Worm (Caenorhabditis elegans) whole organism, early embryonic: ENCODE data around the gene ifd-2.

ENCODE experiments used
- B0310.2 ChIP-seq: sonication (generic microtip); optimal IDR thresholded peaks from 2 replicates; lab custom pipeline; 2016; ENCODE audit warnings: mild to moderate bottlenecking, missing genetic modification characterization, missing compliant biosample characterization
- F13C5.2 ChIP-seq: sonication (generic microtip); optimal IDR thresholded peaks from 2 replicates; lab custom pipeline; 2017; ENCODE audit warnings: mild to moderate bottlenecking, missing genetic modification characterization, inconsistent platforms, missing compliant biosample characterization
- aly-1 ChIP-seq: sonication (generic microtip); optimal IDR thresholded peaks from 2 replicates; lab custom pipeline; 2016; ENCODE audit warnings: missing genetic modification characterization, missing compliant biosample characterization
- ama-1 ChIP-seq: fragments of 150-350 bp; optimal IDR thresholded peaks from 2 replicates; lab custom pipeline; 2014
- ceh-13 ChIP-seq: fragments of 200-800 bp; sonication (Bioruptor generic); optimal IDR thresholded peaks from 2 replicates; lab custom pipeline; 2018; ENCODE audit warnings: mild to moderate bottlenecking, missing genetic modification characterization, missing compliant biosample characterization
- ceh-36 ChIP-seq: sonication (generic microtip); optimal IDR thresholded peaks from 2 replicates; lab custom pipeline; 2016; ENCODE audit warnings: missing genetic modification characterization, inconsistent platforms, missing compliant biosample characterization
- ets-7 ChIP-seq: sonication (generic microtip); optimal IDR thresholded peaks from 2 replicates; lab custom pipeline; 2016; ENCODE audit warnings: missing genotype, missing genetic modification characterization, missing compliant biosample characterization
- flt-1 ChIP-seq: fragments of 200-800 bp; sonication (Bioruptor generic); IDR thresholded peaks from 2 replicates; pipeline ENCODE4 v1.3.6; 2022; ENCODE audit warnings: missing genetic modification characterization, missing compliant biosample characterization
- hmbx-1 ChIP-seq: sonication (generic microtip); optimal IDR thresholded peaks from 2 replicates; lab custom pipeline; 2016; ENCODE audit warnings: mild to moderate bottlenecking, missing genetic modification characterization, missing compliant biosample characterization
- hmg-4 ChIP-seq: fragments of 200-800 bp; sonication (Bioruptor generic); optimal IDR thresholded peaks from 2 replicates; lab custom pipeline; 2018; ENCODE audit warnings: mild to moderate bottlenecking, missing genetic modification characterization, missing compliant biosample characterization
- hnd-1 ChIP-seq: sonication (generic microtip); optimal IDR thresholded peaks from 2 replicates; lab custom pipeline; 2016; ENCODE audit warnings: missing genetic modification characterization, missing compliant biosample characterization
- pes-1 ChIP-seq: fragments of 200-800 bp; sonication (Bioruptor generic); IDR thresholded peaks from 2 replicates; pipeline ENCODE4 v1.3.6; 2022; ENCODE audit warnings: missing genetic modification reagents, missing genetic modification characterization, missing compliant biosample characterization
- scrt-1 ChIP-seq: fragments of 200-800 bp; sonication (Bioruptor generic); IDR thresholded peaks from 2 replicates; pipeline ENCODE4 v1.3.6; 2022; ENCODE audit warnings: missing genetic modification characterization, missing compliant biosample characterization
- sea-1 ChIP-seq: fragments of 200-800 bp; sonication (Bioruptor generic); conservative IDR thresholded peaks from 2 replicates; pipeline ENCODE4 v1.3.6; 2022; ENCODE audit warnings: missing genetic modification characterization, missing compliant biosample characterization
- tbx-11 ChIP-seq: fragments of 200-800 bp; sonication (Bioruptor generic); IDR thresholded peaks from 2 replicates; pipeline ENCODE4 v1.3.6; 2022; ENCODE audit warnings: missing genetic modification characterization, missing compliant biosample characterization
- tbx-37 ChIP-seq: fragments of 200-800 bp; sonication (Bioruptor generic); conservative IDR thresholded peaks from 2 replicates; pipeline ENCODE4 v1.3.6; 2022; ENCODE audit warnings: missing genetic modification reagents, missing genetic modification characterization, missing compliant biosample characterization
- tra-4 ChIP-seq: sonication (generic microtip); optimal IDR thresholded peaks from 2 replicates; lab custom pipeline; 2017; ENCODE audit warnings: missing genetic modification characterization, missing compliant biosample characterization

ifd-2 gene

ce11 chrX:851421-851820 lies 35.7 kb upstream of the ifd-2 start, which contains the start of gene igcm-1:
Gene igcm-1 (minus strand): TSS chrX:851521.
- no peak for TF ChIP-seq hmg-4 (GFP tag; lab: Kevin White, UChicago)
- no peak for TF ChIP-seq hnd-1 (tag; lab: Kevin White, UChicago)
- no peak for TF ChIP-seq F13C5.2 (tag; lab: Kevin White, UChicago)
- no peak for TF ChIP-seq pes-1
- no peak for TF ChIP-seq B0310.2 (tag; lab: Kevin White, UChicago)
- no peak for TF ChIP-seq sea-1
- no peak for TF ChIP-seq ama-1
- no peak for TF ChIP-seq flt-1 (GFP tag; lab: Robert Waterston, UW)
- no peak for TF ChIP-seq aly-1 (tag; lab: Kevin White, UChicago)
- TF ChIP-seq scrt-1 (GFP tag; lab: Robert Waterston, UW) = no peak
- no peak for TF ChIP-seq tbx-37 (GFP tag; lab: Robert Waterston, UW)
- no peak for TF ChIP-seq tbx-11 (GFP tag; lab: Robert Waterston, UW)

- TF ChIP-seq B0310.2 (tag; lab: Kevin White, UChicago) (no peak), F13C5.2 (tag; lab: Kevin White, UChicago) (no peak), scrt-1 (GFP tag; lab: Robert Waterston, UW) (no peak), ama-1 (no peak), hmg-4 (GFP tag; lab: Kevin White, UChicago) (no peak), tra-4 (no peak), tbx-37 (GFP tag; lab: Robert Waterston, UW) (no peak), pes-1 (no peak), flt-1 (GFP tag; lab: Robert Waterston, UW) (no peak), hnd-1 (tag; lab: Kevin White, UChicago) (no peak), aly-1 (tag; lab: Kevin White, UChicago) (no peak), sea-1 (no peak), ets-7 (tag; lab: Kevin White, UChicago) (no peak)
Measured at ce11 chrX:845443-845842, 29.7 kb upstream of the ifd-2 start.

DNA sequence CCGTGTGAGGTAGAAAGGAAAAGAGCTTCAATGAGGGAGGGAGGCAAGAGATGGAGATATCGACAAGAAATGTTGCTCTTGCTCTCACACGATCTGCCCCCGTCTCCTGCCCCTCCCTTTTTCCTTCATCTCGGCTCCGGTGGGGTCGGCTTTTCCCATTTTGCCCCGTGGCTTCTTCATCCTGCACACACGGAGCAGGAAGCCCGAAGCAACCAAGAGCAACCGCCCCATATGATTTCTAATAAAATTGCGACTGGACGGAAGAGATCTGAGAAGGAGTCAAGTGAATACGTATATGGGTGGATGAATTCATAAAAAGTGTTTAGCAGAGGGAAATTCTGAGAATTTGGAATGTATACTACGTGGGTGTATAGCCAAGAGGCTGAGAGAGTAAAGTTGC lies 28.9 kb upstream of the ifd-2 start:
- TF ChIP-seq hmg-4 (GFP tag; lab: Kevin White, UChicago) (no peak), hmbx-1 (tag; lab: Kevin White, UChicago) (no peak), ets-7 (tag; lab: Kevin White, UChicago) (no peak), ama-1 (no peak), hnd-1 (tag; lab: Kevin White, UChicago) (no peak), flt-1 (GFP tag; lab: Robert Waterston, UW) (no peak), B0310.2 (tag; lab: Kevin White, UChicago) (no peak), ceh-13 (GFP tag; lab: Kevin White, UChicago) (no peak), ceh-36 (tag; lab: Kevin White, UChicago) (no peak), tbx-11 (GFP tag; lab: Robert Waterston, UW) (no peak), aly-1 (tag; lab: Kevin White, UChicago) (no peak), tra-4 (no peak), tbx-37 (GFP tag; lab: Robert Waterston, UW) (no peak), scrt-1 (GFP tag; lab: Robert Waterston, UW) (no peak), pes-1 (no peak), F13C5.2 (tag; lab: Kevin White, UChicago) (no peak)

- TF ChIP-seq ceh-13 (GFP tag; lab: Kevin White, UChicago) = no peak
- TF ChIP-seq tra-4 = no peak
Measured at ce11 chrX:841393-841792, 25.7 kb upstream of the ifd-2 start, which contains the start of gene F39H12.3. Gene F39H12.3 (minus strand): TSS chrX:841493.

ce11 chrX:834478-834877 lies 18.7 kb upstream of the ifd-2 start, which contains the start of gene F39H12.1:
Gene F39H12.1 (plus strand): TSS chrX:834778.
- no peak for TF ChIP-seq ama-1
- TF ChIP-seq ceh-13 (GFP tag; lab: Kevin White, UChicago) = no peak
- no peak for TF ChIP-seq scrt-1 (GFP tag; lab: Robert Waterston, UW)
- no peak for TF ChIP-seq tra-4
- no peak for TF ChIP-seq hnd-1 (tag; lab: Kevin White, UChicago)
- TF ChIP-seq ets-7 (tag; lab: Kevin White, UChicago) = no peak
- no peak for TF ChIP-seq tbx-37 (GFP tag; lab: Robert Waterston, UW)
- TF ChIP-seq flt-1 (GFP tag; lab: Robert Waterston, UW) = no peak
- no peak for TF ChIP-seq sea-1
- TF ChIP-seq F13C5.2 (tag; lab: Kevin White, UChicago) = no peak
- TF ChIP-seq hmbx-1 (tag; lab: Kevin White, UChicago) = no peak

DNA sequence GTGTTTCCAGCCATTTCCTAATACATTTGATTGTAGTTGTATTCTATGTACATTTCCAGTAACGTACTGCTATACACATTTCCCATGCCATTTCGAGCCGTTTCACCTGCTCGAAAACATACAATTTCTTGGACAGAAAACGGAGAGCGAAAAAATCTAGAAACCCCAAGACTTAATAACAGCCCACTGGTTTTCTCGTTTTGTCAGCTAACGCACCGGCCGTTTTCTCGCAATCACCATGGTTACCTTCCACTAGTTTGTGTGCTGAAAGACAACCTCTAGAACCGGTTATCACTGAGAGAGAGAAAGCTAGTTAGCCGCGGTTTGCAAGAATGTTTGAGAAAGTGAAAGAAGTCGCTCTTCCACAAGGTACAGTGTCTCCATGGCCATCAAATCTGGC lies 14.5 kb upstream of the ifd-2 start:
- no peak for TF ChIP-seq ets-7 (tag; lab: Kevin White, UChicago)
- no peak for TF ChIP-seq flt-1 (GFP tag; lab: Robert Waterston, UW)
- TF ChIP-seq hmg-4 (GFP tag; lab: Kevin White, UChicago) = no peak
- no peak for TF ChIP-seq tbx-37 (GFP tag; lab: Robert Waterston, UW)
- TF ChIP-seq B0310.2 (tag; lab: Kevin White, UChicago) = no peak
- TF ChIP-seq aly-1 (tag; lab: Kevin White, UChicago) = no peak
- TF ChIP-seq hnd-1 (tag; lab: Kevin White, UChicago) = no peak
- TF ChIP-seq ama-1 = no peak
- TF ChIP-seq tbx-11 (GFP tag; lab: Robert Waterston, UW) = no peak
- no peak for TF ChIP-seq ceh-36 (tag; lab: Kevin White, UChicago)
- no peak for TF ChIP-seq pes-1

DNA sequence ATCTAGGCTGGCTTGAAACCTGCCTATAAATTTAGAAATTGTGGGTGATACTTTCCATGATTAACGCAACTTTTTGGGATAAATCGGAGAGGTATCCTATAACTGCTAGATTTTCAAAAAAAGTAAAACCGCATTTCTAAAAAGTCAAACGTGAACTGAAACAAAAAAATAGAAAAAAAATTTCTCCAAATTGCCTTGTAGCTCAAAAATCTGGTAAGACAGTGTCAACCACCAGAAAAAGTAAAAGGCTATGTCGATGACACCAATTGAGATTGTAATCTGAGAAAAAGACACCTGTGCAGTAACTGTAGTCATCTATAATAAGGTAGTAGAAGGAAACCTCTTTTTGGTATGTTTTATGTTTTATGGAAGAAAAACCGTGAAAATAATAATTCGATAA lies 12.9 kb upstream of the ifd-2 start, which contains the start of gene wdr-54:
Gene wdr-54 (plus strand): TSS at position 301 of the 400 bp plus-strand sequence.
- TF ChIP-seq B0310.2 (tag; lab: Kevin White, UChicago) (no peak), hmbx-1 (tag; lab: Kevin White, UChicago) (no peak), tbx-11 (GFP tag; lab: Robert Waterston, UW) (no peak), aly-1 (tag; lab: Kevin White, UChicago) (no peak), ceh-13 (GFP tag; lab: Kevin White, UChicago) (no peak), ceh-36 (tag; lab: Kevin White, UChicago) (no peak), pes-1 (no peak), ama-1 (no peak), hmg-4 (GFP tag; lab: Kevin White, UChicago) (no peak), ets-7 (tag; lab: Kevin White, UChicago) (no peak), F13C5.2 (tag; lab: Kevin White, UChicago) (no peak), flt-1 (GFP tag; lab: Robert Waterston, UW) (no peak), hnd-1 (tag; lab: Kevin White, UChicago) (no peak), tra-4 (no peak), scrt-1 (GFP tag; lab: Robert Waterston, UW) (no peak), sea-1 (no peak), tbx-37 (GFP tag; lab: Robert Waterston, UW) (no peak)
